Fruit fly (Drosophila melanogaster): Measurements from ENCODE around the gene CG32284.

Gene CG32284

dm6 chr3L:3222643-3223389 is 36.4 kb downstream of the CG32284 start, which contains the start of the genes RpL28 and eIF1:
Gene RpL28 (minus strand): TSS chr3L:3222960.
Gene eIF1 (plus strand): TSS chr3L:3223341.
- TF ChIP-seq Sin3A (optimal IDR thresholded peaks at IDR 0.05) (no peak), h (optimal IDR thresholded peaks at IDR 0.05) (no peak), ttk (optimal IDR thresholded peaks at IDR 0.05) (no peak), Myc (optimal IDR thresholded peaks at IDR 0.05) (no peak), psq (optimal IDR thresholded peaks at IDR 0.05) (no peak), insv (optimal IDR thresholded peaks at IDR 0.05) (no peak)

dm6 chr3L:3223390-3223914 is 37.0 kb downstream of the CG32284 start:
- no peak for TF ChIP-seq psq (optimal IDR thresholded peaks at IDR 0.05)
- TF ChIP-seq Myc (optimal IDR thresholded peaks at IDR 0.05): no peak
- no peak for TF ChIP-seq insv (optimal IDR thresholded peaks at IDR 0.05)
- TF ChIP-seq h (optimal IDR thresholded peaks at IDR 0.05): no peak
- no peak for TF ChIP-seq Sin3A (optimal IDR thresholded peaks at IDR 0.05)
- TF ChIP-seq ttk (optimal IDR thresholded peaks at IDR 0.05): no peak

dm6 chr3L:3224740-3225719 is 38.6 kb downstream of the CG32284 start, which contains the start of gene Larp4B:
Gene Larp4B (plus strand): TSS chr3L:3224838.
- no peak for TF ChIP-seq insv (optimal IDR thresholded peaks at IDR 0.05)
- TF ChIP-seq h (optimal IDR thresholded peaks at IDR 0.05): no peak
- TF ChIP-seq ttk (optimal IDR thresholded peaks at IDR 0.05): no peak
- TF ChIP-seq psq (optimal IDR thresholded peaks at IDR 0.05): no peak
- no peak for TF ChIP-seq Myc (optimal IDR thresholded peaks at IDR 0.05)
- TF ChIP-seq Sin3A (optimal IDR thresholded peaks at IDR 0.05): no peak

dm6 chr3L:3225769-3226457 is 39.4 kb downstream of the CG32284 start:
- TF ChIP-seq Sin3A (optimal IDR thresholded peaks at IDR 0.05) (no peak), psq (optimal IDR thresholded peaks at IDR 0.05) (no peak), insv (optimal IDR thresholded peaks at IDR 0.05) (no peak), ttk (optimal IDR thresholded peaks at IDR 0.05) (no peak), Myc (optimal IDR thresholded peaks at IDR 0.05) (no peak), h (optimal IDR thresholded peaks at IDR 0.05) (no peak)

dm6 chr3L:3226458-3226783 is 40.0 kb downstream of the CG32284 start:
- no peak for TF ChIP-seq Myc (optimal IDR thresholded peaks at IDR 0.05)
- no peak for TF ChIP-seq ttk (optimal IDR thresholded peaks at IDR 0.05)
- TF ChIP-seq Sin3A (optimal IDR thresholded peaks at IDR 0.05): no peak
- no peak for TF ChIP-seq insv (optimal IDR thresholded peaks at IDR 0.05)
- TF ChIP-seq psq (optimal IDR thresholded peaks at IDR 0.05): no peak
- TF ChIP-seq h (optimal IDR thresholded peaks at IDR 0.05): no peak

dm6 chr3L:3236319-3236718 is 49.9 kb downstream of the CG32284 start:
- TF ChIP-seq insv (optimal IDR thresholded peaks at IDR 0.05) (no peak), ttk (optimal IDR thresholded peaks at IDR 0.05) (no peak), psq (optimal IDR thresholded peaks at IDR 0.05) (no peak), h (optimal IDR thresholded peaks at IDR 0.05) (no peak), Sin3A (optimal IDR thresholded peaks at IDR 0.05) (no peak), Myc (optimal IDR thresholded peaks at IDR 0.05) (no peak)
